Worm (Caenorhabditis elegans): ENCODE data around the gene C29H12.2.

DNA sequence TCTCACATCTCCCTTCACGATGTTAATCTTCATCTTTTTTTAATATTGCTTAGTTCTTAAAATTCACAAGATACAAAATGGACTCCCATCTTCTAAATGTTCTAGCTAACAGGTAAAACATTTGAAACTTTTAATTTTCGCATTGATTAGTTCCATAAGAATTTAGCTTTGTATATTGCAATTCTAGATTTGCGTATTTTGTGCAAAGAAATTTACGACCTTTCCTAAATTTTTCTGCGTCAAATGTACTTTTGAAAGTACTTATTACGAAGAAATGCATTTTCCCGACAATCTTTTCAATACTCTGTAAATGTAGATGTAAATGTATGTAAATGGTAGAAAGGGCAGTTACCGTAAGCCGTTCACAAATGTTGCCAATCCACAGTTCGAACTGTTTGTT lies 19.6 kb upstream of the C29H12.2 start:
- TF ChIP-seq dao-5 (tag; optimal IDR thresholded peaks at IDR 0.05) (no peak), him-1 (tag; optimal IDR thresholded peaks at IDR 0.05) (no peak)

Measured in whole organism, L4/young adult.